Fruit fly (Drosophila melanogaster) whole organism, adult: Measurements from ENCODE around the gene CG3448.

ENCODE experiments used
- CG11617 ChIP-seq: fragments of 200-800 bp; sonication (Bioruptor generic); optimal IDR thresholded peaks from 2 replicates; lab custom pipeline; 2017; ENCODE audit warnings: mild to moderate bottlenecking, missing biosample characterization, missing genetic modification reagents, missing genetic modification characterization
- CG12768 ChIP-seq: fragments of 200-800 bp; sonication (Bioruptor generic); optimal IDR thresholded peaks from 2 replicates; lab custom pipeline; 2017; ENCODE audit warnings: missing biosample characterization, missing genetic modification characterization, mild to moderate bottlenecking, moderate library complexity, missing genetic modification reagents
- CG14711 ChIP-seq: fragments of 200-800 bp; sonication (Bioruptor generic); optimal IDR thresholded peaks from 2 replicates; lab custom pipeline; 2018; ENCODE audit warnings: missing biosample characterization, mild to moderate bottlenecking, missing genetic modification characterization, moderate library complexity
- CG1620 ChIP-seq: fragments of 200-800 bp; sonication (Bioruptor generic); optimal IDR thresholded peaks from 2 replicates; lab custom pipeline; 2016; ENCODE audit warnings: missing biosample characterization, missing genetic modification characterization
- CG33017 ChIP-seq: fragments of 200-800 bp; sonication (Bioruptor generic); optimal IDR thresholded peaks from 2 replicates; lab custom pipeline; 2018; ENCODE audit warnings: missing biosample characterization, mild to moderate bottlenecking, missing genetic modification characterization, moderate library complexity
- CG5204 ChIP-seq: fragments of 200-800 bp; sonication (Bioruptor generic); optimal IDR thresholded peaks from 2 replicates; lab custom pipeline; 2016; ENCODE audit warnings: missing biosample characterization, missing genetic modification characterization
- CG7045 ChIP-seq: fragments of 200-800 bp; sonication (Bioruptor generic); optimal IDR thresholded peaks from 2 replicates; lab custom pipeline; 2017; ENCODE audit warnings: missing biosample characterization, mild to moderate bottlenecking, missing genetic modification characterization
- CG7101 ChIP-seq: fragments of 200-800 bp; sonication (Bioruptor generic); optimal IDR thresholded peaks from 2 replicates; lab custom pipeline; 2018; ENCODE audit warnings: missing biosample characterization, mild to moderate bottlenecking, missing genetic modification characterization, moderate library complexity
- Clk ChIP-seq: fragments of 200-800 bp; sonication (Bioruptor generic); optimal IDR thresholded peaks from 2 replicates; lab custom pipeline; 2017; ENCODE audit warnings: missing biosample characterization, missing genetic modification characterization
- Crg-1 ChIP-seq: fragments of 200-800 bp; sonication (Bioruptor generic); optimal IDR thresholded peaks from 2 replicates; lab custom pipeline; 2016; ENCODE audit warnings: missing biosample characterization, missing genetic modification characterization
- Hr96 ChIP-seq: fragments of 200-800 bp; sonication (Bioruptor generic); optimal IDR thresholded peaks from 2 replicates; lab custom pipeline; 2016; ENCODE audit warnings: missing biosample characterization, missing genetic modification characterization
- Mnt ChIP-seq: fragments of 200-800 bp; sonication (Bioruptor generic); optimal IDR thresholded peaks from 2 replicates; lab custom pipeline; 2016; ENCODE audit warnings: missing biosample characterization, mild to moderate bottlenecking, missing genetic modification characterization
- bab1 ChIP-seq: fragments of 200-800 bp; sonication (Bioruptor generic); optimal IDR thresholded peaks from 3 replicates; lab custom pipeline; 2019; ENCODE audit warnings: missing biosample characterization, mild to moderate bottlenecking, missing genetic modification characterization, moderate library complexity
- cic ChIP-seq: fragments of 200-800 bp; sonication (Bioruptor generic); optimal IDR thresholded peaks from 2 replicates; lab custom pipeline; 2017; ENCODE audit warnings: missing biosample characterization, mild to moderate bottlenecking, missing genetic modification characterization, moderate library complexity
- cnc ChIP-seq, 2 experiments: fragments of >200 bp; optimal IDR thresholded peaks; 2 replicates each; lab custom pipeline; 2017
- kay ChIP-seq: fragments of 200-800 bp; sonication (Bioruptor generic); peaks from one replicate; lab custom pipeline; 2016; ENCODE audit warnings: missing biosample characterization, missing genetic modification characterization, borderline replicate concordance
- ovo ChIP-seq: fragments of 200-800 bp; sonication (Bioruptor generic); optimal IDR thresholded peaks from 2 replicates; lab custom pipeline; 2016; ENCODE audit warnings: missing biosample characterization, missing genetic modification characterization
- pad ChIP-seq: fragments of 200-800 bp; sonication (Bioruptor generic); optimal IDR thresholded peaks from 3 replicates; lab custom pipeline; 2017; ENCODE audit warnings: missing biosample characterization, missing genetic modification characterization, mild to moderate bottlenecking, moderate library complexity, missing genetic modification reagents
- tj ChIP-seq: fragments of 200-800 bp; sonication (Bioruptor generic); optimal IDR thresholded peaks from 3 replicates; lab custom pipeline; 2017; ENCODE audit warnings: missing biosample characterization, mild to moderate bottlenecking, missing genetic modification characterization, moderate library complexity
- toe ChIP-seq: fragments of 200-800 bp; sonication (Bioruptor generic); optimal IDR thresholded peaks from 2 replicates; lab custom pipeline; 2016; ENCODE audit warnings: missing biosample characterization, missing genetic modification characterization

Gene CG3448

DNA sequence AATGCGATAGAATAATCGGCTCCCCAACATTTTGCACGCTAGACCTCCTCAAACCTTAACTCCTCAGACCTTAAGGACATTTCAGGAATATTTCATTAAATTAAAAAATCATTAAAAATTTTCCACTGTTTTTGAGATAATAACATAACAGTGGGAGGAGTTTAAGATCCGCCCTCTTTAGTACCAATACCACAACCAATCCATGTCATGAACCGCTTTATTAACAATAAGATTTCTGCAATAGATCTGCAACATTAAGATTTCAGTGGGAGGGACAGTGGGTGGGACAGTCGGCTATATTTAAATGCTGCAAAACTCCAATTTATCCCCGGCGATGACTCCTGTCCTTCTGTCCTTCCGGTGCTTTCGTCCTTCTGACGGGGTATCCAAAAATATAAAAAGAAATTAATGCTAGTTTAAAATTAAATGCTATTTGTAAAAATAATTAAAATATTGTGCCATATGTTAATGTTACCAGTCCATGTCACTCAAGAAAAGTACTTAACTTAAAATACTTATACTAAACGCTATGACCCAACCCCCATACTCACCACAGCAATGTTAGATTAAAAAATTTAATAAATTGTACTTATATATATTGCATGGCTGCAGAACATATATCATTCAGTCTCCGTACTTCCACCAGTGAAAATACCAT, 8.6 kb downstream of the CG3448 start, which contains the start of gene Srg3:
Srg3 (plus strand) TSS at position 608 of the 658 bp plus-strand sequence.
- no peak for TF ChIP-seq CG33017
- TF ChIP-seq CG12768 = peak; percentile 27

DNA sequence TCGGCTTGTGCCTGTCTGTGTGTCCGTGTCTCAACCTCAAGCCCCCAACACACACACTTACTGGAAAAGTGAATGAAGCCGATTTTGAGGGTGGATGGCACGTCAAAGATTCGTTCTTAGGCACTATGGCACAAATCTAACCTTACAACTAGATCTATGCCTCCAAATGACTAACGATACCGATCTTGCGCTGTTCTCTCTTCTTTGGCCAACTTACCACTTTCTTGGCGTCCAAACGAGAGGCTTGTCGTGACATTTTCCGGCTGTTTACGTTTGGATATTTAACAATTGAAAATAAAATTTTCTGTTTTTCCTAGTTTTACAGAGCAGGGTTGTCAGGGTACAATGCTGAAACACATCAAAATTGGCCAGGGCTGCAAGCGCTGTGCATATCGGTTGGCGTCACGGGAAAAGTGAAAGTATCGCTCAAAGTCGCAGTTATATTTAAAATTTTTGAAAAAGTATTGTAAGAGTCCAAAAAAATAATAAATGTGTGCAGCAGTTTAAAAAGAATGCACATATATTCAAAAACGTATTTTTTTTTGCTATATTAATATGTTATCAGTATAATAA, 9.4 kb downstream of the CG3448 start, which contains the start of the genes Bet3 and Nf-YA:
Bet3 (minus strand) TSS at position 361 of the 573 bp plus-strand sequence.
Nf-YA (minus strand) TSS at position 361 of the 573 bp plus-strand sequence.
- TF ChIP-seq CG12768 (peak; percentile 10), kay (GFP tag; lab: Kevin White, UChicago) (no peak), Clk (GFP tag; lab: Kevin White, UChicago) (no peak), Mnt (peak; percentile 56), cic (GFP tag; lab: Kevin White, UChicago) (peak; percentile 58), CG7045 (GFP tag; lab: Kevin White, UChicago) (peak; percentile 50), cnc (optimal IDR thresholded peaks at IDR 0.05; lab: Kevin White, UChicago) (no peak), CG7101 (peak; percentile 4), CG33017 (no peak), CG1620 (GFP tag; lab: Kevin White, UChicago) (peak; percentile 72), ovo (peak; percentile 50), toe (GFP tag; lab: Kevin White, UChicago) (peak; percentile 78), CG14711 (peak; percentile 97), pad (GFP tag; lab: Kevin White, UChicago) (peak; percentile 35), tj (GFP tag; lab: Kevin White, UChicago) (no peak), Crg-1 (peak; percentile 68), CG11617 (GFP tag; lab: Kevin White, UChicago) (peak; percentile 36), CG5204 (GFP tag; lab: Kevin White, UChicago) (no peak), Hr96 (GFP tag; lab: Kevin White, UChicago) (peak; percentile 60), bab1 (GFP tag; lab: Kevin White, UChicago) (peak; percentile 38)

DNA sequence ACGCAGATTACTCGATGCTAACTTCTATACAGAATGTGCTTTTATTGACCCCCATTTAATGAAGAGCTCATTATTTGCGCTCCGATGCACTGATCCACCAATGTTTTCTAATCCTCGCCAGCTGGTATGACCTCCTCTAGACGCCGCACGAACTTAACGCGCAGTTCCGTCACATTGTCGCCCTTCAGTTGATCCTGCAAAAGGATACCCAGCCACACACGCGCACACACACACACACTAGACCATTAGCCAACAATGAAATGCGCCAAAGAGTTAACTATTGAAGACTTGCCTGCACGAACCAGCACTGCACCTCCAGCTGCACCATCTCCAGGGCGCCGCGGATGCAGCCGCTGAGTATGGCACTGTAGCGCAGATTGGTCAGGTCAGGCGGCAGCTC, 12.5 kb downstream of the CG3448 start:
- TF ChIP-seq CG7101 (no peak), Clk (GFP tag; lab: Kevin White, UChicago) (no peak), CG5204 (GFP tag; lab: Kevin White, UChicago) (no peak), Crg-1 (no peak), CG14711 (no peak), cic (GFP tag; lab: Kevin White, UChicago) (no peak), CG7045 (GFP tag; lab: Kevin White, UChicago) (no peak), CG33017 (no peak), CG1620 (GFP tag; lab: Kevin White, UChicago) (no peak), CG11617 (GFP tag; lab: Kevin White, UChicago) (no peak), CG12768 (no peak), Mnt (no peak), pad (GFP tag; lab: Kevin White, UChicago) (no peak), tj (GFP tag; lab: Kevin White, UChicago) (no peak), cnc (optimal IDR thresholded peaks at IDR 0.05; lab: Kevin White, UChicago) (no peak), toe (GFP tag; lab: Kevin White, UChicago) (no peak), ovo (no peak)

DNA sequence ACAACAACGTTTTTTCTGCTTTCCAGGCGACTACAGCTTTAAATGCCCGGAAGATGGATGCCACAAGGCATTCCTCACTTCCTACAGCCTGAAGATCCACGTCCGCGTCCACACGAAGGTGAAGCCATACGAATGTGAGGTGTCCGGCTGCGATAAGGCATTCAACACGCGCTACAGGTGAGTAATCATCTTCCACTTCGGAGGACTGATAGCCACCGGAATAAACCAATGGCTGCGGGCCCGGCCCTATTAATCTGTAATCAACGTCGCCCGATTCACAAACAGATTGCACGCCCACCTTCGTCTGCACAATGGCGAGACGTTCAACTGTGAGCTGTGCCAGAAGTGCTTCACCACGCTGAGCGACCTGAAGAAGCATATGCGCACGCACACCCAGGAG, 15.5 kb downstream of the CG3448 start:
- peak; percentile 12 for TF ChIP-seq Mnt
- no peak for TF ChIP-seq kay (GFP tag; lab: Kevin White, UChicago)

DNA sequence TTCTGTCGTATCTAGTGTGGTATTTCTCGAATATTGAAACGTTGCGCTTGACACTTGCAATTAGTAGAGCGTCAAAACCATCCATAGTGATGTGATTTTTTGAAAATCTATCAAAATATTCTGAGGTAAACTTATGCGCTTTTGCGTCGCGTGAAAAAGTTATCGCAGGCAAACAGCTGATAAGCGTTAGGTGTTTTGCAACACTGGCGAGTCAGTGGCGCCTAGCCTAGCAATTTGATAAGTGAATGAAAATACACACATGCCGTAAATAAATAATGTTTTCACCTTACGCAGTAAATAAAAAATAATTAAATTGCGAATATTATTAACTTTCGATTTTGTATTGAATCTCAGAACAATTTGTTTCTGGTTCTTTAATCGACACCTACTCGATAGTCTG, 16.1 kb downstream of the CG3448 start, which contains the start of gene CG42526:
CG42526 (minus strand) TSS at position 85 of the 400 bp plus-strand sequence.
- peak; percentile 50 for TF ChIP-seq cic (GFP tag; lab: Kevin White, UChicago)
- no peak for TF ChIP-seq CG33017
- peak; percentile 62 for TF ChIP-seq CG7101
- TF ChIP-seq Mnt = peak; percentile 17
- TF ChIP-seq Clk (GFP tag; lab: Kevin White, UChicago) = no peak
- peak; percentile 43 for TF ChIP-seq CG11617 (GFP tag; lab: Kevin White, UChicago)
- no peak for TF ChIP-seq CG5204 (GFP tag; lab: Kevin White, UChicago)
- no peak for TF ChIP-seq ovo
- peak; percentile 39 for TF ChIP-seq Hr96 (GFP tag; lab: Kevin White, UChicago)
- peak; percentile 26 for TF ChIP-seq pad (GFP tag; lab: Kevin White, UChicago)
- TF ChIP-seq kay (GFP tag; lab: Kevin White, UChicago) = no peak
- TF ChIP-seq CG14711 = peak; percentile 36
- TF ChIP-seq Crg-1 = no peak
- TF ChIP-seq bab1 (GFP tag; lab: Kevin White, UChicago) = peak; percentile 41
- no peak for TF ChIP-seq toe (GFP tag; lab: Kevin White, UChicago)
- peak; percentile 4 for TF ChIP-seq CG12768
- no peak for TF ChIP-seq cnc (optimal IDR thresholded peaks at IDR 0.05; lab: Kevin White, UChicago)
- TF ChIP-seq CG1620 (GFP tag; lab: Kevin White, UChicago) = no peak
- no peak for TF ChIP-seq tj (GFP tag; lab: Kevin White, UChicago)
- no peak for TF ChIP-seq CG7045 (GFP tag; lab: Kevin White, UChicago)

DNA sequence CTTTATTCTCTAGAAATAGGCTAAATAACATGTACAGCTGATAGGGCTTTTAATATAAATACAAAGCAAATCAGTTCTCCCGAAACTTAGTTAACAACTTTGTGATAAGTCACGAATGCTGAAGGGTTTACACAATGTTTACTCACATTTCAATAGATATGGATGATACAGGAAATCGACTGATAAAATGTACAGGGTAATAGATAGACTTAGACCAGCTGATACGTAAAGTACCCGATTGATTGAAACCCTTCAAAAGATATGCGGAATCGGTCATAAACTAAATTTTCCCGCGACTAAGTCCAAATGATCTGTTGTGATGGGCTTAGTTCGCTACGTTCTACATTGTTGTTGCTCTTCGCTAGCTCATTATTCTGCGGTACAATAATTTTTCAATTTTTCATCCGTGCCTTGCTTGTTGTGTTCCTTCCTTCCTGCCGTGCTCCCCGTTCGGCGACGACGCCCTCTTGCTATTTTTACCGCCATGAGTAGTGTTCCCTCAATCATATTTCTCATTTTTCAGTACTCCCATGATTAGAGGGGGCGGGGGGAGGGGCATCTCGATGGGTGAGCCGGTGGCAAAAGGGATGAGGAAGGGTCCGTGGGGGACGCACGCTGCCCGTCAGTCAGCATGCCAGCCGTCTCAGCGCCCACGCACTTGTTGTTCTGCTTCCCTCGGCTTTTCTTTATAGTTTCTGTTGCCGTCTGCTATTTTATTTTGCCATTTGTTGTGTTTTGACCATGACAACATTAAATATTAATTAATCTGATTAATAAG, 18.4 kb downstream of the CG3448 start:
- TF ChIP-seq cic (GFP tag; lab: Kevin White, UChicago) (peak; percentile 25), Crg-1 (peak; percentile 11), Hr96 (GFP tag; lab: Kevin White, UChicago) (no peak)
